Fruit fly (Drosophila melanogaster) whole organism, embryonic: ENCODE results near the gene Nost.

Experiments used
- Bgb ChIP-seq: fragments of 200-800 bp; sonication (Bioruptor generic); IDR thresholded peaks from 2 replicates; pipeline ENCODE4 v1.3.6; 2022; ENCODE audit warnings: missing biosample characterization, missing genetic modification characterization; ENCODE audit not compliant: partially characterized antibody
- Blimp-1 ChIP-seq: fragments of 200-800 bp; sonication (Bioruptor generic); optimal IDR thresholded peaks from 3 replicates; lab custom pipeline; 2018; ENCODE audit warnings: missing biosample characterization, missing genetic modification characterization, mild to moderate bottlenecking, moderate library complexity, missing genetic modification reagents
- CG12219 ChIP-seq: fragments of 200-800 bp; sonication (Bioruptor generic); optimal IDR thresholded peaks from 3 replicates; lab custom pipeline; 2018; ENCODE audit warnings: missing biosample characterization, mild to moderate bottlenecking, missing genetic modification characterization
- CG12659 ChIP-seq: fragments of 200-800 bp; sonication (Bioruptor generic); optimal IDR thresholded peaks from 3 replicates; lab custom pipeline; 2017; ENCODE audit warnings: mild to moderate bottlenecking, missing biosample characterization, missing genetic modification reagents, missing genetic modification characterization
- CG14710 ChIP-seq: fragments of 200-800 bp; sonication (Bioruptor generic); optimal IDR thresholded peaks from 3 replicates; lab custom pipeline; 2019; ENCODE audit warnings: missing biosample characterization, mild to moderate bottlenecking, missing genetic modification characterization, moderate library complexity
- CG14860 ChIP-seq: fragments of 200-800 bp; sonication (Bioruptor generic); IDR thresholded peaks from 3 replicates; pipeline ENCODE4 v1.3.6; 2022; ENCODE audit warnings: missing biosample characterization, missing genetic modification characterization; ENCODE audit not compliant: partially characterized antibody
- CG15514 ChIP-seq: fragments of 200-800 bp; sonication (Bioruptor generic); optimal IDR thresholded peaks from 3 replicates; lab custom pipeline; 2017; ENCODE audit warnings: missing biosample characterization, missing genetic modification characterization, mild to moderate bottlenecking, moderate library complexity, missing genetic modification reagents
- CG1603 ChIP-seq: fragments of 200-800 bp; sonication (Bioruptor generic); optimal IDR thresholded peaks from 2 replicates; lab custom pipeline; 2019; ENCODE audit warnings: missing biosample characterization, mild to moderate bottlenecking, missing genetic modification characterization, moderate library complexity
- CG17385 ChIP-seq: fragments of 200-800 bp; sonication (Bioruptor generic); optimal IDR thresholded peaks from 3 replicates; lab custom pipeline; 2018; ENCODE audit warnings: missing biosample characterization, mild to moderate bottlenecking, missing genetic modification characterization
- CG17829 ChIP-seq: fragments of 200-800 bp; optimal IDR thresholded peaks from 2 replicates; lab custom pipeline; 2019; ENCODE audit warnings: missing biosample characterization, mild to moderate bottlenecking, missing genetic modification characterization, moderate library complexity
- CG2712 ChIP-seq: fragments of 200-800 bp; optimal IDR thresholded peaks from 3 replicates; lab custom pipeline; 2019; ENCODE audit warnings: missing biosample characterization, mild to moderate bottlenecking, missing genetic modification characterization, moderate library complexity
- CG3407 ChIP-seq: fragments of 200-800 bp; sonication (Bioruptor generic); optimal IDR thresholded peaks from 2 replicates; lab custom pipeline; 2018; ENCODE audit warnings: missing biosample characterization, mild to moderate bottlenecking, missing genetic modification characterization
- CG34224 ChIP-seq: fragments of 200-800 bp; sonication (Bioruptor generic); IDR thresholded peaks from 3 replicates; pipeline ENCODE4 v1.3.6; 2022; ENCODE audit warnings: missing biosample characterization, missing genetic modification characterization; ENCODE audit not compliant: partially characterized antibody
- CG34422 ChIP-seq: fragments of 200-800 bp; sonication (Bioruptor generic); IDR thresholded peaks from 3 replicates; pipeline ENCODE4 v1.3.6; 2022; ENCODE audit warnings: missing biosample characterization, missing genetic modification characterization
- CG3847 ChIP-seq: fragments of 200-800 bp; sonication (Bioruptor generic); IDR thresholded peaks from 2 replicates; pipeline ENCODE4 v1.3.6; 2022; ENCODE audit warnings: missing biosample characterization, missing genetic modification characterization
- CG6791 ChIP-seq: fragments of 200-800 bp; sonication (Bioruptor generic); IDR thresholded peaks from 3 replicates; pipeline ENCODE4 v1.3.6; 2022; ENCODE audit warnings: missing biosample characterization, missing genetic modification characterization; ENCODE audit not compliant: partially characterized antibody
- CrebB ChIP-seq: fragments of 200-800 bp; sonication (Bioruptor generic); optimal IDR thresholded peaks from 3 replicates; lab custom pipeline; 2018; ENCODE audit warnings: missing biosample characterization, mild to moderate bottlenecking, missing genetic modification characterization
- Dll ChIP-seq: fragments of 200-800 bp; sonication (Bioruptor generic); IDR thresholded peaks from 4 replicates; pipeline ENCODE4 v1.3.6; 2022; ENCODE audit warnings: missing biosample characterization, missing genetic modification characterization; ENCODE audit not compliant: partially characterized antibody
- Dp ChIP-seq: fragments of 200-800 bp; sonication (Bioruptor generic); optimal IDR thresholded peaks from 2 replicates; lab custom pipeline; 2018; ENCODE audit warnings: missing biosample characterization, mild to moderate bottlenecking, missing genetic modification characterization, moderate library complexity
- E2f2 ChIP-seq: fragments of 200-800 bp; sonication (Bioruptor generic); IDR thresholded peaks from 2 replicates; pipeline ENCODE4 v1.3.6; 2022; ENCODE audit warnings: missing biosample characterization, missing genetic modification characterization
- Fer3 ChIP-seq: fragments of 200-800 bp; sonication (Bioruptor generic); optimal IDR thresholded peaks from 2 replicates; lab custom pipeline; 2018; ENCODE audit warnings: missing biosample characterization, mild to moderate bottlenecking, missing genetic modification characterization, moderate library complexity
- HLH4C ChIP-seq: fragments of 200-800 bp; sonication (Bioruptor generic); IDR thresholded peaks from 3 replicates; pipeline ENCODE4 v1.3.6; 2022; ENCODE audit warnings: missing biosample characterization, missing genetic modification characterization; ENCODE audit not compliant: partially characterized antibody
- Hr78 ChIP-seq, 2 experiments: fragments of 200-800 bp in 1 of 2; fragments of >200 bp in 1 of 2; sonication (Bioruptor generic) in 1 of 2; optimal IDR thresholded peaks; 2 replicates each; lab custom pipeline; 2017 to 2019; ENCODE audit warnings: missing biosample characterization in 2 of 2, missing genetic modification characterization in 2 of 2, mild to moderate bottlenecking in 1 of 2, moderate library complexity in 1 of 2
- Lhr ChIP-seq: fragments of 200-800 bp; sonication (Bioruptor generic); optimal IDR thresholded peaks from 3 replicates; lab custom pipeline; 2017; ENCODE audit warnings: mild to moderate bottlenecking, missing biosample characterization, missing genetic modification reagents, missing genetic modification characterization
- MBD-R2 ChIP-seq: fragments of 200-800 bp; sonication (Bioruptor generic); IDR thresholded peaks from 2 replicates; pipeline ENCODE4 v1.3.6; 2022; ENCODE audit warnings: missing biosample characterization, missing genetic modification characterization
- MESR4 ChIP-seq: fragments of 200-800 bp; sonication (Bioruptor generic); optimal IDR thresholded peaks from 2 replicates; lab custom pipeline; 2018; ENCODE audit warnings: missing biosample characterization, mild to moderate bottlenecking, missing genetic modification characterization, moderate library complexity
- Myb ChIP-seq: fragments of 200-800 bp; sonication (Bioruptor generic); optimal IDR thresholded peaks from 2 replicates; lab custom pipeline; 2016; ENCODE audit warnings: missing biosample characterization, missing genetic modification characterization
- Opbp ChIP-seq: fragments of 200-800 bp; sonication (Bioruptor generic); IDR thresholded peaks from 3 replicates; pipeline ENCODE4 v1.3.6; 2022; ENCODE audit warnings: missing biosample characterization, missing genetic modification characterization; ENCODE audit not compliant: partially characterized antibody
- Sry-δ ChIP-seq: fragments of 200-800 bp; sonication (Bioruptor generic); optimal IDR thresholded peaks from 2 replicates; lab custom pipeline; 2016; ENCODE audit warnings: missing biosample characterization, missing genetic modification characterization
- amos ChIP-seq: fragments of 200-800 bp; sonication (Bioruptor generic); IDR thresholded peaks from 2 replicates; pipeline ENCODE4 v1.3.6; 2022; ENCODE audit warnings: missing biosample characterization, missing genetic modification characterization; ENCODE audit not compliant: partially characterized antibody
- ato ChIP-seq: fragments of 200-800 bp; sonication (Bioruptor generic); IDR thresholded peaks from 2 replicates; pipeline ENCODE4 v1.3.6; 2022; ENCODE audit warnings: missing biosample characterization, missing genetic modification characterization; ENCODE audit not compliant: partially characterized antibody
- bigmax ChIP-seq: fragments of 200-800 bp; sonication (Bioruptor generic); optimal IDR thresholded peaks from 2 replicates; lab custom pipeline; 2018; ENCODE audit warnings: missing biosample characterization, mild to moderate bottlenecking, missing genetic modification characterization
- chinmo ChIP-seq: fragments of 200-800 bp; sonication (Bioruptor generic); IDR thresholded peaks from 4 replicates; pipeline ENCODE4 v1.3.6; 2022; ENCODE audit warnings: missing biosample characterization, missing genetic modification characterization; ENCODE audit not compliant: partially characterized antibody
- gfzf ChIP-seq: fragments of 200-800 bp; sonication (Bioruptor generic); optimal IDR thresholded peaks from 2 replicates; lab custom pipeline; 2016; ENCODE audit warnings: missing biosample characterization, mild to moderate bottlenecking, missing genetic modification characterization, moderate library complexity
- hbn ChIP-seq: fragments of 200-800 bp; sonication (Bioruptor generic); IDR thresholded peaks from 2 replicates; pipeline ENCODE4 v1.3.6; 2022; ENCODE audit warnings: missing biosample characterization, missing genetic modification characterization; ENCODE audit not compliant: partially characterized antibody
- hkb ChIP-seq, 2 experiments: fragments of 200-800 bp in 1 of 2; fragments of >200 bp in 1 of 2; sonication (Bioruptor generic) in 1 of 2; IDR thresholded peaks in 1 of 2; optimal IDR thresholded peaks in 1 of 2; 2 replicates each; pipeline versions ENCODE4 v1.3.6 to Lab custom; 2017 to 2022; ENCODE audit warnings: missing biosample characterization in 1 of 2, missing genetic modification characterization in 1 of 2
- kni ChIP-seq: fragments of 200-800 bp; sonication (Bioruptor generic); optimal IDR thresholded peaks from 3 replicates; lab custom pipeline; 2017; ENCODE audit warnings: mild to moderate bottlenecking, missing biosample characterization, missing genetic modification reagents, missing genetic modification characterization
- lmd ChIP-seq: fragments of 200-800 bp; sonication (Bioruptor generic); IDR thresholded peaks from 2 replicates; pipeline ENCODE4 v1.3.6; 2022; ENCODE audit warnings: missing biosample characterization, missing genetic modification characterization
- mld ChIP-seq: fragments of 200-800 bp; sonication (Bioruptor generic); IDR thresholded peaks from 3 replicates; pipeline ENCODE4 v1.3.6; 2022; ENCODE audit warnings: missing biosample characterization, missing genetic modification characterization; ENCODE audit not compliant: partially characterized antibody
- phol ChIP-seq: fragments of 200-800 bp; sonication (Bioruptor generic); optimal IDR thresholded peaks from 3 replicates; lab custom pipeline; 2018; ENCODE audit warnings: missing biosample characterization, mild to moderate bottlenecking, missing genetic modification characterization, moderate library complexity
- pita ChIP-seq: fragments of 200-800 bp; sonication (Bioruptor generic); optimal IDR thresholded peaks from 2 replicates; lab custom pipeline; 2017; ENCODE audit warnings: missing biosample characterization, mild to moderate bottlenecking, missing genetic modification characterization
- schlank ChIP-seq: fragments of 200-800 bp; sonication (Bioruptor generic); optimal IDR thresholded peaks from 2 replicates; lab custom pipeline; 2018; ENCODE audit warnings: missing biosample characterization, mild to moderate bottlenecking, missing genetic modification characterization
- stwl ChIP-seq: fragments of 200-800 bp; sonication (Bioruptor generic); optimal IDR thresholded peaks from 3 replicates; lab custom pipeline; 2018; ENCODE audit warnings: missing biosample characterization, mild to moderate bottlenecking, missing genetic modification characterization, moderate library complexity
- zf30C ChIP-seq: fragments of 200-800 bp; sonication (Bioruptor generic); optimal IDR thresholded peaks from 3 replicates; lab custom pipeline; 2018; ENCODE audit warnings: missing biosample characterization, mild to moderate bottlenecking, missing genetic modification characterization

Nost gene

DNA sequence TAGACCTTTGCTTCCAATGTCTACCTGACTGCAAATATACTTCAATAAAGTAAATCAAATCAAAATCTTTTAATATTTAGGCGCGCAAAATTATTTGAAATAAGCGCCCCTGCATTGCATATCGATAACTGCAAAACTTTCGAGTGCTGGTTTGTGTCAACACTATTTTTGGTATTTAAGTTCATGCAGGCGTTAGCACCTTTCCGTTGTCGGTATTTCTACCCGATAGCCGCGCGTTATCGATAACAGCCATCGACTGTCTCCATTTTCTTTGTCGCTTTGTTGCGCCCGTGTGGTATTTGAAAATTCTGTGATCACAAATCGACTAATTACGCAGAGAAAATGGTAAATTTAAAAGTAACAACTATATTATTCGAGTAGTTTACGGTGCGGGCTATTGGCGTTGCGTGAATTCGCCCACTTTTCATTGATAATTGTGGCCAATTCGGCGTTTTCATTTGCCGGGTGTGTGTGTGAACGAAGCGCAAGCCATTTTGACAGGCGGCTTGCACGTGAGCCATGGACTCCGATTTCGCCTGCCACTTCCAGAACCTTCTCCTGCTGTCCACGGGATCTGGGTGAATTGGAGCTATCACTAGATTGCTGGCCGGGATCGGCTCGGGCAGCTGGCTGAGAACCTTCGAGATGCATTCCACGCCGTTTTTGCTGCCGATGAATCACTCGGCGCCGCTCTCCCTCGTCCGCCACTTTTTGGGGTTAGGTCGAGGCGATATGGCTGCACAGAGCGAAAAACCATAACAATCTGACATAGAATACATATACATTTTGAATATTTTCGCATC lies 59.5 kb downstream of the Nost start, which contains the start of gene CCT2 (continued):
- TF ChIP-seq Hr78 (GFP tag; optimal IDR thresholded peaks at IDR 0.05; lab: Kevin White, UChicago) (no peak), bigmax (GFP tag; lab: Kevin White, UChicago) (peak; percentile 95), amos (GFP tag; lab: Robert Waterston, UW) (peak; percentile 70), stwl (tag; lab: Kevin White, UChicago) (peak; percentile 31), Blimp-1 (no peak), Dll (GFP tag; lab: Robert Waterston, UW) (peak; percentile 67), CG34224 (GFP tag; lab: Robert Waterston, UW) (peak; percentile 51; the same call in 1 of the 3 replicates), MESR4 (GFP tag; lab: Kevin White, UChicago) (peak; percentile 84), CG3407 (no peak), CG6791 (GFP tag; lab: Robert Waterston, UW) (peak; percentile 68; the same call in 2 of the 3 replicates), gfzf (GFP tag; lab: Kevin White, UChicago) (peak; percentile 93), ato (peak; percentile 56; the same call in 1 of the 2 replicates), CG1603 (tag; lab: Kevin White, UChicago) (peak; percentile 57), HLH4C (GFP tag; lab: Robert Waterston, UW) (peak; percentile 76), CrebB (tag; lab: Kevin White, UChicago) (no peak), CG12659 (GFP tag; lab: Kevin White, UChicago) (peak; percentile 8), Opbp (GFP tag; lab: Robert Waterston, UW) (peak; percentile 73), CG12219 (no peak), kni (GFP tag; lab: Kevin White, UChicago) (no peak), phol (tag; lab: Kevin White, UChicago) (peak; percentile 91), mld (GFP tag; lab: Robert Waterston, UW) (0 out of 3 replicates have a peak, but pooled peaks have one; percentile 23), pita (GFP tag; lab: Kevin White, UChicago) (peak; percentile 50), Myb (peak; percentile 56), CG17385 (GFP tag; lab: Kevin White, UChicago) (no peak), lmd (GFP tag; lab: Robert Waterston, UW) (no peak), E2f2 (GFP tag; lab: Robert Waterston, UW) (peak; percentile 97), Sry-δ (GFP tag; lab: Kevin White, UChicago) (peak; percentile 80), MBD-R2 (GFP tag; lab: Robert Waterston, UW) (peak; percentile 22; the same call in 1 of the 2 replicates), CG14860 (GFP tag; lab: Robert Waterston, UW) (peak; percentile 65; the same call in 2 of the 3 replicates), CG34422 (GFP tag; lab: Robert Waterston, UW) (peak; percentile 62; the same call in 2 of the 3 replicates), Lhr (peak; percentile 30), Dp (GFP tag; lab: Kevin White, UChicago) (peak; percentile 87), schlank (no peak), Fer3 (tag; lab: Kevin White, UChicago) (no peak), chinmo (GFP tag; lab: Robert Waterston, UW) (peak; percentile 62; the same call in 1 of the 4 replicates), CG17829 (peak; percentile 27), CG15514 (GFP tag; lab: Kevin White, UChicago) (peak; percentile 63), hbn (peak; percentile 57), hkb (optimal IDR thresholded peaks at IDR 0.05; lab: Kevin White, UChicago) (no peak), hkb (GFP tag; IDR thresholded peaks at IDR 0.05; lab: Robert Waterston, UW) (no peak), Bgb (GFP tag; lab: Robert Waterston, UW) (peak; percentile 66; the same call in 1 of the 2 replicates), zf30C (GFP tag; lab: Kevin White, UChicago) (peak; percentile 48), CG14710 (peak; percentile 29), CG3847 (peak; percentile 31; the same call in 1 of the 2 replicates), CG2712 (peak; percentile 10)
